Worm (Caenorhabditis elegans): ENCODE measurements around the gene bcas-2.

- no peak for TF ChIP-seq ceh-13 (GFP tag; optimal IDR thresholded peaks at IDR 0.05)
- no peak for TF ChIP-seq ama-1 (optimal IDR thresholded peaks at IDR 0.05)
- no peak for TF ChIP-seq tbx-37 (GFP tag; conservative IDR thresholded peaks at IDR 0.05)
- TF ChIP-seq tra-4 (tag; optimal IDR thresholded peaks at IDR 0.05), result no peak
- TF ChIP-seq F13C5.2 (tag; optimal IDR thresholded peaks at IDR 0.05), result no peak
- TF ChIP-seq hmg-4 (GFP tag; optimal IDR thresholded peaks at IDR 0.05), result no peak
- no peak for TF ChIP-seq hnd-1 (tag; optimal IDR thresholded peaks at IDR 0.05)
Measured at ce11 chrIII:6283024-6283423, 37.4 kb upstream of the bcas-2 start.
